Worm (Caenorhabditis elegans) whole organism, young adult: Measurements from ENCODE around the gene fbxa-197.
"Not testable (repeated sequence)": the region's sequence is repeated elsewhere in the genome, so short reads cannot be mapped to it uniquely, and the experiment has no call there.

Experiments
- D2030.7 ChIP-seq: fragments of 200-800 bp; sonication (Bioruptor generic); IDR thresholded peaks from 2 replicates; pipeline ENCODE4 v1.3.6; 2022; ENCODE audit warnings: missing genetic modification reagents, missing genetic modification characterization, missing compliant biosample characterization
- F52B5.7 ChIP-seq: sonication (generic microtip); optimal IDR thresholded peaks from 2 replicates; lab custom pipeline; 2016; ENCODE audit warnings: mild to moderate bottlenecking, missing genetic modification characterization, missing compliant biosample characterization
- T07F8.4 ChIP-seq: sonication (generic microtip); optimal IDR thresholded peaks from 2 replicates; lab custom pipeline; 2016; ENCODE audit warnings: mild to moderate bottlenecking, missing genetic modification characterization, moderate library complexity, missing compliant biosample characterization
- Y67H2A.10 ChIP-seq: fragments of 200-800 bp; sonication (Bioruptor generic); conservative IDR thresholded peaks from 2 replicates; pipeline ENCODE4 v1.3.6; 2022; ENCODE audit warnings: missing genetic modification reagents, missing genetic modification characterization, missing compliant biosample characterization
- Y95B8A.8 ChIP-seq: fragments of 200-800 bp; sonication (Bioruptor generic); IDR thresholded peaks from 2 replicates; pipeline ENCODE4 v1.3.6; 2022; ENCODE audit warnings: missing genetic modification reagents, missing genetic modification characterization, missing compliant biosample characterization
- ama-1 ChIP-seq, 3 experiments: fragments of 150-350 bp in 1 of 3; sonication (generic microtip) in 2 of 3; optimal IDR thresholded peaks; 2 replicates each; lab custom pipeline; 2014 to 2018; ENCODE audit warnings: missing biosample characterization in 2 of 3, missing genetic modification characterization in 2 of 3, missing genetic modification reagents in 2 of 3
- aptf-3 ChIP-seq: fragments of 200-800 bp; sonication (Bioruptor generic); IDR thresholded peaks from 2 replicates; pipeline ENCODE4 v1.3.6; 2022; ENCODE audit warnings: missing genetic modification characterization, missing compliant biosample characterization
- athp-1 ChIP-seq: sonication (generic microtip); optimal IDR thresholded peaks from 2 replicates; lab custom pipeline; 2017; ENCODE audit warnings: mild to moderate bottlenecking, missing genetic modification characterization, missing compliant biosample characterization
- attf-3 ChIP-seq: fragments of 200-800 bp; sonication (Bioruptor generic); conservative IDR thresholded peaks from 2 replicates; pipeline ENCODE4 v1.3.6; 2022; ENCODE audit warnings: missing genetic modification reagents, missing genetic modification characterization, missing compliant biosample characterization
- attf-6 ChIP-seq: fragments of 200-800 bp; sonication (Bioruptor generic); IDR thresholded peaks from 2 replicates; pipeline ENCODE4 v1.3.6; 2022; ENCODE audit warnings: missing genetic modification reagents, missing genetic modification characterization, missing compliant biosample characterization
- bed-1 ChIP-seq: fragments of 200-800 bp; sonication (Bioruptor generic); IDR thresholded peaks from 2 replicates; pipeline ENCODE4 v1.3.6; 2022; ENCODE audit warnings: missing genetic modification reagents, missing genetic modification characterization, missing compliant biosample characterization
- ceh-79 ChIP-seq: sonication (generic microtip); optimal IDR thresholded peaks from 2 replicates; lab custom pipeline; 2017; ENCODE audit warnings: mild to moderate bottlenecking, missing genetic modification characterization, missing compliant biosample characterization
- dox-1 ChIP-seq: fragments of 200-800 bp; sonication (Bioruptor generic); IDR thresholded peaks from 2 replicates; pipeline ENCODE4 v1.3.6; 2022; ENCODE audit warnings: missing genetic modification reagents, missing genetic modification characterization, missing compliant biosample characterization
- efl-1 ChIP-seq: fragments of 150-350 bp; optimal IDR thresholded peaks from 2 replicates; lab custom pipeline; 2014; ENCODE audit warnings: missing biosample characterization, missing genetic modification reagents, missing genetic modification characterization
- ekl-4 ChIP-seq: fragments of 200-800 bp; sonication (Bioruptor generic); IDR thresholded peaks from 2 replicates; pipeline ENCODE4 v1.3.6; 2022; ENCODE audit warnings: missing genetic modification reagents, missing genetic modification characterization, missing compliant biosample characterization
- hlh-12 ChIP-seq: sonication (generic microtip); optimal IDR thresholded peaks from 2 replicates; lab custom pipeline; 2016; ENCODE audit warnings: missing genetic modification characterization, missing compliant biosample characterization
- hmg-1.2 ChIP-seq: fragments of 200-800 bp; sonication (Bioruptor generic); IDR thresholded peaks from 2 replicates; pipeline ENCODE4 v1.3.6; 2022; ENCODE audit warnings: missing genetic modification reagents, missing genetic modification characterization, missing compliant biosample characterization
- lag-1 ChIP-seq: fragments of 200-800 bp; sonication (Bioruptor generic); IDR thresholded peaks from 2 replicates; pipeline ENCODE4 v1.3.6; 2022; ENCODE audit warnings: missing genetic modification reagents, missing genetic modification characterization, missing compliant biosample characterization
- let-607 ChIP-seq, 2 experiments: fragments of 200-800 bp in 1 of 2; sonication (Bioruptor generic) in 1 of 2; sonication (generic microtip) in 1 of 2; optimal IDR thresholded peaks; 2 replicates each; lab custom pipeline; 2016 to 2018; ENCODE audit warnings: mild to moderate bottlenecking in 2 of 2, missing compliant biosample characterization in 2 of 2, missing genetic modification characterization in 2 of 2, moderate library complexity in 2 of 2, missing genotype in 1 of 2
- madf-8 ChIP-seq: fragments of 200-800 bp; sonication (Bioruptor generic); conservative IDR thresholded peaks from 2 replicates; pipeline ENCODE4 v1.3.6; 2022; ENCODE audit warnings: missing genetic modification reagents, missing genetic modification characterization, missing compliant biosample characterization
- mcd-1 ChIP-seq: fragments of 200-800 bp; sonication (Bioruptor generic); IDR thresholded peaks from 2 replicates; pipeline ENCODE4 v1.3.6; 2022; ENCODE audit warnings: missing genetic modification reagents, missing genetic modification characterization, missing compliant biosample characterization
- nfya-1 ChIP-seq: sonication (generic microtip); optimal IDR thresholded peaks from 2 replicates; lab custom pipeline; 2017; ENCODE audit warnings: antibody characterized with exemption, missing compliant biosample characterization, missing genetic modification characterization, borderline replicate concordance; ENCODE audit not compliant: insufficient read depth
- nfya-2 ChIP-seq: fragments of 200-800 bp; sonication (Bioruptor generic); IDR thresholded peaks from 2 replicates; pipeline ENCODE4 v1.3.6; 2022; ENCODE audit warnings: missing genetic modification reagents, missing genetic modification characterization, missing compliant biosample characterization
- nhr-179 ChIP-seq: sonication (generic microtip); optimal IDR thresholded peaks from 2 replicates; lab custom pipeline; 2016; ENCODE audit warnings: mild to moderate bottlenecking, missing genetic modification characterization, missing compliant biosample characterization
- nhr-80 ChIP-seq: sonication (generic microtip); optimal IDR thresholded peaks from 2 replicates; lab custom pipeline; 2016; ENCODE audit warnings: missing genetic modification characterization, missing compliant biosample characterization
- pbrm-1 ChIP-seq: fragments of 200-800 bp; sonication (Bioruptor generic); IDR thresholded peaks from 2 replicates; pipeline ENCODE4 v1.3.6; 2022; ENCODE audit warnings: missing genetic modification reagents, missing genetic modification characterization, missing compliant biosample characterization
- repo-1 ChIP-seq: sonication (generic microtip); optimal IDR thresholded peaks from 2 replicates; lab custom pipeline; 2017; ENCODE audit warnings: mild to moderate bottlenecking, missing genetic modification characterization, missing compliant biosample characterization
- sdz-38 ChIP-seq: sonication (generic microtip); optimal IDR thresholded peaks from 2 replicates; lab custom pipeline; 2016; ENCODE audit warnings: missing genotype, missing genetic modification characterization, missing compliant biosample characterization
- snpc-1.1 ChIP-seq: sonication (generic microtip); optimal IDR thresholded peaks from 2 replicates; lab custom pipeline; 2017; ENCODE audit warnings: missing genetic modification characterization, mild to moderate bottlenecking, missing compliant biosample characterization, antibody characterized with exemption, moderate library complexity, missing genotype, missing genetic modification reagents; ENCODE audit not compliant: insufficient read depth
- snpc-1.3 ChIP-seq: sonication (generic microtip); optimal IDR thresholded peaks from 2 replicates; lab custom pipeline; 2017; ENCODE audit warnings: missing genetic modification characterization, mild to moderate bottlenecking, missing compliant biosample characterization, antibody characterized with exemption, moderate library complexity, missing genotype, missing genetic modification reagents; ENCODE audit not compliant: insufficient read depth
- snpc-4 ChIP-seq, 5 experiments: fragments of 150-350 bp in 1 of 5; sonication (generic microtip) in 4 of 5; optimal IDR thresholded peaks; 2 replicates each; lab custom pipeline; 2014 to 2018; ENCODE audit warnings: missing genetic modification characterization in 5 of 5, missing biosample characterization in 3 of 5, antibody characterized with exemption in 2 of 5, mild to moderate bottlenecking in 2 of 5, missing compliant biosample characterization in 2 of 5, missing genotype in 2 of 5, moderate library complexity in 2 of 5, missing genetic modification reagents in 1 of 5
- tlf-1 ChIP-seq: fragments of 200-800 bp; sonication (Bioruptor generic); optimal IDR thresholded peaks from 2 replicates; lab custom pipeline; 2018; ENCODE audit warnings: mild to moderate bottlenecking, missing genetic modification characterization, missing compliant biosample characterization
- unc-130 ChIP-seq: sonication (generic microtip); optimal IDR thresholded peaks from 2 replicates; lab custom pipeline; 2016; ENCODE audit warnings: missing genetic modification reagents, missing genetic modification characterization, missing compliant biosample characterization
- unc-62 ChIP-seq: fragments of 150-350 bp; optimal IDR thresholded peaks from 2 replicates; lab custom pipeline; 2014; ENCODE audit warnings: missing biosample characterization, missing genetic modification reagents, missing genetic modification characterization
- xnd-1 ChIP-seq: sonication (generic microtip); optimal IDR thresholded peaks from 2 replicates; lab custom pipeline; 2016; ENCODE audit warnings: missing genotype, missing genetic modification reagents, missing genetic modification characterization, missing compliant biosample characterization
- zfh-2 ChIP-seq: fragments of 200-800 bp; sonication (Bioruptor generic); conservative IDR thresholded peaks from 2 replicates; pipeline ENCODE4 v1.3.6; 2022; ENCODE audit warnings: missing genetic modification reagents, missing genetic modification characterization, missing compliant biosample characterization
- ztf-18 ChIP-seq: sonication (generic microtip); optimal IDR thresholded peaks from 2 replicates; lab custom pipeline; 2016; ENCODE audit warnings: missing genotype, mild to moderate bottlenecking, missing genetic modification characterization, missing compliant biosample characterization
- ztf-3 ChIP-seq: fragments of 200-800 bp; sonication (Bioruptor generic); optimal IDR thresholded peaks from 2 replicates; lab custom pipeline; 2018; ENCODE audit warnings: mild to moderate bottlenecking, missing genetic modification characterization, missing compliant biosample characterization
- ztf-6 ChIP-seq: fragments of 200-800 bp; sonication (Bioruptor generic); IDR thresholded peaks from 2 replicates; pipeline ENCODE4 v1.3.6; 2022; ENCODE audit warnings: missing genetic modification reagents, missing genetic modification characterization, missing compliant biosample characterization

Gene fbxa-197

DNA sequence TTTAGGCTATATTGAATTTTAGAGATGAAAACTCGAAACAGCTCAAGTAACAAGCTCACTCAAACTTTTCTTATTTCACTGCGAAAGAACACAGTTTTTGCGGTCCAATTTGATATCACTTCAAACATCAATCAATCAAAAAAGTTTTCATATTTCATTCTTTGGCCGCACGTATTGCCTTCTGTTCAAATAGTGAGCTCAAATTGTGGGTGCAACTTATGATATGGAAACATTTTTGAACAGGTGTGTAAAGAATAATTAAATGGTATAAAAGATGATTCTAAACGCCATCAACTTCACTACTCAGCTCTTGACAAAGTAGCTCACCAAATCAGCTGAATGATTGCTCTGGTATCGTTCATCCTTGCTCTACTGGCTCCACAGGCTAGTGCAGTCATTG lies 32.2 kb downstream of the fbxa-197 start, which contains the start of gene T06C12.14:
TSS of gene T06C12.14 (plus strand) at position 301 of the 400 bp plus-strand sequence.
- no peak for TF ChIP-seq ekl-4 (GFP tag; lab: Robert Waterston, UW)
- TF ChIP-seq, all 124 proteins: peak for 0

DNA sequence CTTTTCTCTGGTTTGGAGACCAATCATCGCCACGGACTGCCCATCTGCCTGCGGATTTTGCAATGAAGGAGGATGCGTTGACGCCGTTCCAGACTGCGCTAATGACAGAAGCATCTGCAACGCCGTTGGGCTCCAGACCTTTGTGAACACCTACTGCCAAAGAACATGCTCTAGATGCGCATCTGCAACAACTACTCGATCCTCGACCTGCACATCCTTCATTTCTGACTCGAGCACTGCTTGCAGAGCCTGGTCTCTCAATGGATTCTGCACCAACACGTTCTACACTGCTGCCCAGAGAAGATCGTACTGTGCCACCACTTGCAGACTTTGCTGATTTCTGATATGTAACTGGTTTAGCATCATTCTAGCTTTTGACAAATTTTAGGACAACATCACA lies 33.1 kb downstream of the fbxa-197 start:
- TF ChIP-seq mcd-1 (GFP tag; lab: Robert Waterston, UW) (no peak), athp-1 (tag; lab: Kevin White, UChicago) (no peak)

DNA sequence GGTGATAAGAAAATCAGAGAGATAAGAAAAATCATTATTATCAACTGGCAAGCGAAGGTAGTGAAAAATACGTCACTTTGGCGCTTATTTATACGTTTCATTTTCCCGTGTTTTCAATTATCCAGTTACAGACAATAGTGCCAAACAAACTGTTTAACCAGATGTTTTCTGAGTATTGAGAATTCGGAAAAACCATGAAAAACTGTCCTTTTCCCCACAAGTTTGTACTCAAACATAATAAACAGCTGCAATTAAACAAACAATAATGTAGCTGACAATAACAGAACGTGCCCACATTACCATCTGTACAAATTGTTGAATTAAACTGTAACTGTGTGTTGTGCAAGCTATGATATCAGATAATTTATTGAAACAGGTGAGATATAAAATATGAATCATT lies 38.1 kb downstream of the fbxa-197 start, which contains the start of the genes F35E8.1 and F35E8.2:
TSS of gene F35E8.1 (minus strand) at position 101 of the 400 bp plus-strand sequence.
TSS of gene F35E8.2 (plus strand) at position 132 of the 400 bp plus-strand sequence.
- TF ChIP-seq ztf-6 (GFP tag; lab: Robert Waterston, UW); let-607 (tag; optimal IDR thresholded peaks at IDR 0.05; lab: Kevin White, UChicago); repo-1: not testable (repeated sequence)

DNA sequence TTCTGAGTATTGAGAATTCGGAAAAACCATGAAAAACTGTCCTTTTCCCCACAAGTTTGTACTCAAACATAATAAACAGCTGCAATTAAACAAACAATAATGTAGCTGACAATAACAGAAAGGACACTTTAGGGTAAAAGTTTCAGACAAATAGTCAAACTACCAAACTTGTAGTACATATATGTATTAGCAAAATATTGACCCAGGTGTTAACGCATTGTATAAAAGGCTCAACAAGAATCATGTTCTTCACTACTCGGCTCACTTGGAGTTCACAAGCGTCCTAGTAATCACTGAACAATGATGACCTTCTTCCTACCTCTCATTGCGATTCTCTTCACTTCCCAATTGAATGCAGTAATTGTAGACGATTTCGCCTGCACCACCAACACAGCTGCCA lies 44.4 kb downstream of the fbxa-197 start, which contains the start of gene F35E8.6:
TSS of gene F35E8.6 (plus strand) at position 301 of the 400 bp plus-strand sequence.
- TF ChIP-seq efl-1 (no peak), bed-1 (no peak), Y95B8A.8 (GFP tag; lab: Robert Waterston, UW) (no peak), aptf-3 (no peak), ztf-3 (GFP tag; lab: Kevin White, UChicago) (no peak), nhr-179 (tag; lab: Kevin White, UChicago) (no peak), unc-62 (GFP tag; lab: Kevin White, UChicago) (no peak), unc-130 (GFP tag; lab: Kevin White, UChicago) (no peak), hmg-1.2 (GFP tag; lab: Robert Waterston, UW) (no peak), attf-6 (GFP tag; lab: Robert Waterston, UW) (no peak), madf-8 (GFP tag; lab: Robert Waterston, UW) (no peak), nfya-1 (tag; lab: Kevin White, UChicago) (no peak), T07F8.4 (tag; lab: Kevin White, UChicago) (no peak), xnd-1 (tag; lab: Kevin White, UChicago) (no peak), ceh-79 (tag; lab: Kevin White, UChicago) (no peak), pbrm-1 (no peak)

DNA sequence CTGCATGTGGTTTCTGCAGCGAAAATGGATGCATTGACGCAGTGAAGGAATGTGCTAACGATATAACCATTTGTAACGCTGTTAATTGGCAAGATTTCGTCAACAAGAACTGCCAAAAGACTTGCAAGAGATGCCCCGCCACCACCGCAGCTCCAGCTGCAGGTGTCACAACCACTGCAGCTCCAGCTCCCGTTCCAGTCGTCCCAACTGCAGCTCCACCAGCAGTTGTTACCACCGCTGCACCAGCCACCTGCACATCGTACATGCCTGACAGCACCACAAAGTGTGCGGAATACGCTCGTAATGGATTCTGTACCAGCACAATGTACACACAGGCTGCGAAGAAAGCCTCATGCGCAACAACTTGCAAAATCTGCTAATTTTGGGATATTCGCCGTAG lies 45.2 kb downstream of the fbxa-197 start:
- peak; percentile 73 for TF ChIP-seq zfh-2
- no peak for TF ChIP-seq dox-1 (GFP tag; lab: Robert Waterston, UW)
- peak; percentile 17 for TF ChIP-seq F52B5.7 (tag; lab: Kevin White, UChicago)

DNA sequence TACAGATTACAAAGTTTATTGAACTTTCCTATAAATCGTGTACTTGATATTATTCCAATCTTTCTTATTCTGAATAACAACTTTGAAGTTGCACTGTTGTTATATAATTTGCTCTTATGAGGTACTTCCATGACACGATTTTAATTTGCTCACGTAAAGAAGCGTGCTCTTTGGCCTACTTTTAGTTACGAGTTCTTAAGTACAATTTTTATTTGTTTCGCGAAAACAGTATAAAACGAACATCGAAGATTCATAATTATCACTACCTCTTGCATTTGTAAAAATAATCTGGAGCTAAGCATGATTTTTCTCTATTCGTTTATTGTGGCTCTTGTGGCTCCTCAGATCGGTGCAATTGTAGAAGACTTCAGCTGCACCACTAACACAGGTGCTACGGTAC lies 46.2 kb downstream of the fbxa-197 start, which contains the start of gene F35E8.7:
TSS of gene F35E8.7 (plus strand) at position 301 of the 400 bp plus-strand sequence.
- TF ChIP-seq snpc-1.3 (tag; lab: Kevin White, UChicago) = no peak
- no peak for TF ChIP-seq ama-1 (optimal IDR thresholded peaks at IDR 0.05; lab: Kevin White, UChicago)
- no peak for TF ChIP-seq ama-1 (GFP tag; optimal IDR thresholded peaks at IDR 0.05; lab: Kevin White, UChicago)
- TF ChIP-seq snpc-1.1 (tag; lab: Kevin White, UChicago) = no peak
- no peak for TF ChIP-seq aptf-3
- TF ChIP-seq hlh-12 (tag; lab: Kevin White, UChicago) = no peak
- TF ChIP-seq lag-1 = no peak
- TF ChIP-seq dox-1 (GFP tag; lab: Robert Waterston, UW) = no peak
- TF ChIP-seq sdz-38 (tag; lab: Kevin White, UChicago) = no peak
- TF ChIP-seq Y67H2A.10 (GFP tag; lab: Robert Waterston, UW) = no peak
- TF ChIP-seq D2030.7 (GFP tag; lab: Robert Waterston, UW) = no peak
- no peak for TF ChIP-seq T07F8.4 (tag; lab: Kevin White, UChicago)
- TF ChIP-seq ztf-18 (tag; lab: Kevin White, UChicago) = no peak
- no peak for TF ChIP-seq F52B5.7 (tag; lab: Kevin White, UChicago)
- TF ChIP-seq nfya-2 = no peak
- no peak for TF ChIP-seq tlf-1 (GFP tag; lab: Kevin White, UChicago)
- no peak for TF ChIP-seq attf-3
- TF ChIP-seq snpc-4 (GFP tag; optimal IDR thresholded peaks at IDR 0.05; lab: Kevin White, UChicago) = no peak
- no peak for TF ChIP-seq snpc-4 (tag; optimal IDR thresholded peaks at IDR 0.05; lab: Kevin White, UChicago)
- no peak for TF ChIP-seq nhr-80 (tag; lab: Kevin White, UChicago)
